Worm (Caenorhabditis elegans): ENCODE measurements around the gene clh-2.

Gene clh-2

ce11 chrII:11376598-11377108 lies 25.0 kb downstream of the clh-2 start (continued):
- TF ChIP-seq tlf-1 (GFP tag; optimal IDR thresholded peaks at IDR 0.05) (peak; percentile 87), Y79H2A.3 (GFP tag; conservative IDR thresholded peaks at IDR 0.05) (peak; percentile 83), pha-4 (tag; optimal IDR thresholded peaks at IDR 0.05) (no peak), Y53F4B.3 (GFP tag; IDR thresholded peaks at IDR 0.05) (peak; percentile 82), snpc-4 (GFP tag; optimal IDR thresholded peaks at IDR 0.05) (peak; percentile 93), snpc-4 (tag; optimal IDR thresholded peaks at IDR 0.05) (peak; percentile 95 to 99 (median 96)), egl-18 (GFP tag; IDR thresholded peaks at IDR 0.05) (no peak), F10E7.11 (tag; optimal IDR thresholded peaks at IDR 0.05) (no peak), ceh-27 (GFP tag; optimal IDR thresholded peaks at IDR 0.05) (peak; percentile 57), F39B2.1 (GFP tag; IDR thresholded peaks at IDR 0.05) (no peak), nhr-179 (tag; optimal IDR thresholded peaks at IDR 0.05) (no peak), ceh-91 (GFP tag; IDR thresholded peaks at IDR 0.05) (peak; percentile 86), cebp-1 (GFP tag; IDR thresholded peaks at IDR 0.05) (no peak), cebp-1 (tag; optimal IDR thresholded peaks at IDR 0.05) (peak; percentile 69), bed-2 (GFP tag; IDR thresholded peaks at IDR 0.05) (no peak), ama-1 (optimal IDR thresholded peaks at IDR 0.05) (peak; percentile 93), ama-1 (GFP tag; optimal IDR thresholded peaks at IDR 0.05) (no peak), somi-1 (GFP tag; optimal IDR thresholded peaks at IDR 0.05) (no peak), snpc-3.4 (tag; optimal IDR thresholded peaks at IDR 0.05) (peak; percentile 88), rec-8 (tag; optimal IDR thresholded peaks at IDR 0.05) (peak; percentile 46 to 81), mes-4 (tag; optimal IDR thresholded peaks at IDR 0.05) (peak; percentile 13), athp-1 (tag; optimal IDR thresholded peaks at IDR 0.05) (peak; percentile 84), akir-1 (GFP tag; optimal IDR thresholded peaks at IDR 0.05) (no peak), T07F8.4 (tag; optimal IDR thresholded peaks at IDR 0.05) (no peak), sdz-38 (tag; optimal IDR thresholded peaks at IDR 0.05) (no peak), ceh-79 (tag; optimal IDR thresholded peaks at IDR 0.05) (peak; percentile 60), ceh-100 (GFP tag; IDR thresholded peaks at IDR 0.05) (peak; percentile 83), lin-54 (GFP tag; optimal IDR thresholded peaks at IDR 0.05) (peak; percentile 89), F52B5.7 (tag; optimal IDR thresholded peaks at IDR 0.05) (peak; percentile 88), lag-1 (GFP tag; IDR thresholded peaks at IDR 0.05) (0 out of 2 replicates have a peak, but pooled peaks have one; percentile 30), ZK185.1 (tag; optimal IDR thresholded peaks at IDR 0.05; ENCODE audit: poor library complexity, severe bottlenecking) (peak; percentile 12), lsl-1 (GFP tag; optimal IDR thresholded peaks at IDR 0.05) (peak; percentile 91), K12H6.12 (tag; optimal IDR thresholded peaks at IDR 0.05) (no peak), unc-62 (GFP tag; optimal IDR thresholded peaks at IDR 0.05) (no peak), lin-40 (tag; optimal IDR thresholded peaks at IDR 0.05) (peak; percentile 30), chd-7 (tag; optimal IDR thresholded peaks at IDR 0.05) (peak; percentile 84), madf-8 (GFP tag; conservative IDR thresholded peaks at IDR 0.05) (peak; percentile 75)

- TF ChIP-seq ceh-27 (GFP tag; optimal IDR thresholded peaks at IDR 0.05): no peak
- TF ChIP-seq somi-1 (GFP tag; optimal IDR thresholded peaks at IDR 0.05): no peak
- no peak for TF ChIP-seq lsl-1 (GFP tag; optimal IDR thresholded peaks at IDR 0.05)
- no peak for TF ChIP-seq F10E7.11 (tag; optimal IDR thresholded peaks at IDR 0.05)
- TF ChIP-seq F37B4.10 (GFP tag; IDR thresholded peaks at IDR 0.05): no peak
- TF ChIP-seq lir-1 (GFP tag; conservative IDR thresholded peaks at IDR 0.05): no peak
- no peak for TF ChIP-seq cebp-1 (GFP tag; IDR thresholded peaks at IDR 0.05)
- TF ChIP-seq cebp-1 (tag; optimal IDR thresholded peaks at IDR 0.05): no peak
- TF ChIP-seq egrh-3 (GFP tag; IDR thresholded peaks at IDR 0.05): no peak
- no peak for TF ChIP-seq ztf-28 (GFP tag; IDR thresholded peaks at IDR 0.05)
- TF ChIP-seq F57A8.1 (GFP tag; optimal IDR thresholded peaks at IDR 0.05): no peak
- TF ChIP-seq snpc-3.4 (tag; optimal IDR thresholded peaks at IDR 0.05): no peak
- TF ChIP-seq cebp-2 (GFP tag; IDR thresholded peaks at IDR 0.05): no peak
- TF ChIP-seq B0336.3 (GFP tag; IDR thresholded peaks at IDR 0.05): no peak
- TF ChIP-seq T07F8.4 (tag; optimal IDR thresholded peaks at IDR 0.05): no peak
Measured at ce11 chrII:11377700-11378099, 26.0 kb downstream of the clh-2 start.
